Worm (Caenorhabditis elegans) whole organism, mixed stage, embryonic: ENCODE data around the gene C08F11.7.

Experiments
- M03D4.4 ChIP-seq: sonication (generic microtip); optimal IDR thresholded peaks from 2 replicates; lab custom pipeline; 2017; ENCODE audit warnings: mild to moderate bottlenecking, missing genetic modification characterization, missing compliant biosample characterization
- bed-3 ChIP-seq: fragments of 200-800 bp; sonication (Bioruptor generic); optimal IDR thresholded peaks from 3 replicates; lab custom pipeline; 2018; ENCODE audit warnings: mild to moderate bottlenecking, missing genetic modification characterization, moderate library complexity, missing compliant biosample characterization
- blmp-1 ChIP-seq: fragments of 150-350 bp; optimal IDR thresholded peaks from 2 replicates; lab custom pipeline; 2014; ENCODE audit warnings: missing biosample characterization, missing genetic modification characterization
- ceh-39 ChIP-seq: fragments of 150-350 bp; optimal IDR thresholded peaks from 2 replicates; lab custom pipeline; 2014; ENCODE audit warnings: missing biosample characterization, missing genetic modification characterization
- ceh-43 ChIP-seq: fragments of 200-800 bp; sonication (Bioruptor generic); optimal IDR thresholded peaks from 2 replicates; lab custom pipeline; 2018; ENCODE audit warnings: mild to moderate bottlenecking, missing genetic modification characterization, moderate library complexity, missing compliant biosample characterization
- ceh-83 ChIP-seq: fragments of 200-800 bp; sonication (Bioruptor generic); optimal IDR thresholded peaks from 2 replicates; lab custom pipeline; 2018; ENCODE audit warnings: mild to moderate bottlenecking, missing genetic modification characterization, missing compliant biosample characterization
- ces-1 ChIP-seq: fragments of 150-350 bp; optimal IDR thresholded peaks from 2 replicates; lab custom pipeline; 2014; ENCODE audit warnings: missing biosample characterization, missing genetic modification reagents, missing genetic modification characterization
- cnd-1 ChIP-seq: fragments of 200-800 bp; sonication (Bioruptor generic); optimal IDR thresholded peaks from 2 replicates; lab custom pipeline; 2018; ENCODE audit warnings: mild to moderate bottlenecking, missing genetic modification characterization, missing compliant biosample characterization
- drap-1 ChIP-seq: fragments of 200-800 bp; sonication (Bioruptor generic); optimal IDR thresholded peaks from 3 replicates; lab custom pipeline; 2018; ENCODE audit warnings: mild to moderate bottlenecking, missing genetic modification characterization, missing compliant biosample characterization
- elt-1 ChIP-seq: sonication (generic microtip); optimal IDR thresholded peaks from 2 replicates; lab custom pipeline; 2017; ENCODE audit warnings: missing genetic modification characterization, mild to moderate bottlenecking, missing compliant biosample characterization, antibody characterized with exemption, moderate library complexity, borderline replicate concordance; ENCODE audit not compliant: insufficient read depth
- elt-3 ChIP-seq: fragments of 150-350 bp; optimal IDR thresholded peaks from 2 replicates; lab custom pipeline; 2014; ENCODE audit warnings: missing biosample characterization, missing genetic modification characterization
- ham-2 ChIP-seq: fragments of 200-800 bp; sonication (Bioruptor generic); optimal IDR thresholded peaks from 2 replicates; lab custom pipeline; 2018; ENCODE audit warnings: mild to moderate bottlenecking, missing genetic modification characterization, missing compliant biosample characterization
- hlh-1 ChIP-seq: fragments of 150-350 bp; optimal IDR thresholded peaks from 2 replicates; lab custom pipeline; 2014; ENCODE audit warnings: missing biosample characterization, missing genetic modification reagents, missing genetic modification characterization
- lin-13 ChIP-seq: fragments of 150-350 bp; optimal IDR thresholded peaks from 2 replicates; lab custom pipeline; 2014; ENCODE audit warnings: missing biosample characterization, missing genetic modification characterization
- lin-32 ChIP-seq: fragments of 200-800 bp; sonication (Bioruptor generic); optimal IDR thresholded peaks from 2 replicates; lab custom pipeline; 2018; ENCODE audit warnings: mild to moderate bottlenecking, missing genetic modification characterization, missing compliant biosample characterization
- lsy-2 ChIP-seq: fragments of 150-350 bp; optimal IDR thresholded peaks from 2 replicates; lab custom pipeline; 2014; ENCODE audit warnings: missing biosample characterization, missing genetic modification characterization
- mab-5 ChIP-seq: fragments of 150-350 bp; optimal IDR thresholded peaks from 2 replicates; lab custom pipeline; 2014; ENCODE audit warnings: missing biosample characterization, missing genetic modification characterization
- mep-1 ChIP-seq: fragments of 150-350 bp; optimal IDR thresholded peaks from 2 replicates; lab custom pipeline; 2017; ENCODE audit warnings: missing biosample characterization, missing genetic modification reagents, missing genetic modification characterization, inconsistent platforms
- mls-2 ChIP-seq: sonication (generic microtip); optimal IDR thresholded peaks from 2 replicates; lab custom pipeline; 2016; ENCODE audit warnings: mild to moderate bottlenecking, missing genetic modification characterization, moderate library complexity, missing compliant biosample characterization
- nhr-12 ChIP-seq: fragments of 150-350 bp; optimal IDR thresholded peaks from 2 replicates; lab custom pipeline; 2014; ENCODE audit warnings: missing biosample characterization, missing genetic modification characterization
- nhr-2 ChIP-seq: fragments of 150-350 bp; optimal IDR thresholded peaks from 2 replicates; lab custom pipeline; 2014; ENCODE audit warnings: missing biosample characterization, missing genetic modification characterization
- nhr-237 ChIP-seq: fragments of 150-350 bp; optimal IDR thresholded peaks from 2 replicates; lab custom pipeline; 2014; ENCODE audit warnings: missing biosample characterization, missing genetic modification characterization
- nhr-28 ChIP-seq: fragments of 150-350 bp; optimal IDR thresholded peaks from 2 replicates; lab custom pipeline; 2014; ENCODE audit warnings: missing biosample characterization, missing genetic modification characterization
- pha-4 ChIP-seq: fragments of 150-350 bp; optimal IDR thresholded peaks from 2 replicates; lab custom pipeline; 2018; ENCODE audit warnings: missing biosample characterization, missing genetic modification reagents, missing genetic modification characterization
- sem-2 ChIP-seq: fragments of 200-800 bp; sonication (Bioruptor generic); optimal IDR thresholded peaks from 2 replicates; lab custom pipeline; 2018; ENCODE audit warnings: mild to moderate bottlenecking, missing genetic modification characterization, missing compliant biosample characterization
- sptf-1 ChIP-seq: sonication (generic microtip); optimal IDR thresholded peaks from 2 replicates; lab custom pipeline; 2017; ENCODE audit warnings: mild to moderate bottlenecking, missing genetic modification characterization, moderate library complexity, missing compliant biosample characterization
- unc-120 ChIP-seq: sonication (generic microtip); optimal IDR thresholded peaks from 2 replicates; lab custom pipeline; 2017; ENCODE audit warnings: missing genetic modification characterization, missing compliant biosample characterization; ENCODE audit not compliant: poor library complexity, severe bottlenecking
- unc-39 ChIP-seq: fragments of 150-350 bp; optimal IDR thresholded peaks from 2 replicates; lab custom pipeline; 2014; ENCODE audit warnings: missing biosample characterization, missing genetic modification characterization
- zip-8 ChIP-seq: fragments of 150-350 bp; optimal IDR thresholded peaks from 2 replicates; lab custom pipeline; 2014; ENCODE audit warnings: missing biosample characterization, missing genetic modification characterization
- ztf-11 ChIP-seq: fragments of 150-350 bp; optimal IDR thresholded peaks from 2 replicates; lab custom pipeline; 2014; ENCODE audit warnings: missing biosample characterization, missing genetic modification characterization

C08F11.7 gene

DNA sequence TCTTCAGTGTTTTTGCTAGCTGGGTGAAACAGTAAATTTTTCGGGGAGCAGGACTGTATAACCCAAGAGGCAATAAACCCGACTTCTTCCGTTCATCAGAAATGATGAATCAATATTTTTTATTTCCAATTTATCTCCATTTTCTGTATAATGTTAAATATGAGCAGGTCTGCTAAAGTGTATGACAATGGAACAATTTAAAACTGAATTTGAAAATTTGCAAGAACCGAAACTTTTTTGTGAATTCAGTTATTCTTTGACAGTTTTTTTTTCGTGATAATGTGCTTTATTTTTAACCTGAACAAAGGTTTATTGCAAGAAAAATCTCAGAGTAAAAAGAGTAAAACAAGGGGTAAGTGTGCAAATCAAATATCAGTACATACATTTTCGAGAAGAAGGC lies 28.0 kb downstream of the C08F11.7 start:
- TF ChIP-seq M03D4.4 (tag; lab: Kevin White, UChicago), result no peak
- TF ChIP-seq nhr-2 (tag; lab: Kevin White, UChicago), result no peak
- TF ChIP-seq unc-120 (tag; lab: Kevin White, UChicago), result no peak
- no peak for TF ChIP-seq cnd-1 (tag; lab: Kevin White, UChicago)
- TF ChIP-seq lin-32 (GFP tag; lab: Kevin White, UChicago), result no peak
- TF ChIP-seq ham-2 (GFP tag; lab: Kevin White, UChicago), result no peak
- no peak for TF ChIP-seq zip-8 (tag; lab: Kevin White, UChicago)
- no peak for TF ChIP-seq ceh-39
- no peak for TF ChIP-seq mls-2 (tag; lab: Kevin White, UChicago)
- no peak for TF ChIP-seq nhr-237 (tag; lab: Kevin White, UChicago)
- TF ChIP-seq lsy-2 (tag; lab: Kevin White, UChicago), result no peak
- TF ChIP-seq lin-13 (tag; lab: Kevin White, UChicago), result no peak

ce11 chrIV:13666849-13667430 lies 29.9 kb downstream of the C08F11.7 start, which contains the start of gene fbxa-215:
TSS of gene fbxa-215 (minus strand) at chrIV:13666909.
- TF ChIP-seq sptf-1 (tag; lab: Kevin White, UChicago), result no peak
- no peak for TF ChIP-seq lsy-2 (tag; lab: Kevin White, UChicago)
- TF ChIP-seq unc-39 (tag; lab: Kevin White, UChicago), result no peak
- TF ChIP-seq bed-3 (GFP tag; lab: Kevin White, UChicago), result no peak

DNA sequence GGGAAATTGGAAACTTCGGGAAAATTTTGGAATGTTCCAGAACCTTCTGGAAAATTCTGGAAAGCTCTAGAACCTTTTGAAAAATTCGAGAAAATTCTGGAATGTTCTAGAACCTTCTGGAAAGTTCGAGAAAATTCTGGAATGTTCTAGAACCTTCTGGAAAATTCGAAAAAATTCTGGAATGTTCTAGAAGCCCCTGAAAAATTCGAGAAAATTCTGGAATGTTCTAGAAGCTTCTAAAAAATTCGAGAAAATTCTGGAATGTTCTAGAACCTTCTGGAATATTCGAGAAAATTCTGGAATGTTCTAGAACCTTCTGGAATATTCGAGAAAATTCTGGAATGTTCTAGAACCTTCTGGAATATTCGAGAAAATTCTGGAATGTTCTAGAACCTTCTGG lies 30.9 kb downstream of the C08F11.7 start:
- peak; percentile 61 for TF ChIP-seq ceh-83 (GFP tag; lab: Kevin White, UChicago)

DNA sequence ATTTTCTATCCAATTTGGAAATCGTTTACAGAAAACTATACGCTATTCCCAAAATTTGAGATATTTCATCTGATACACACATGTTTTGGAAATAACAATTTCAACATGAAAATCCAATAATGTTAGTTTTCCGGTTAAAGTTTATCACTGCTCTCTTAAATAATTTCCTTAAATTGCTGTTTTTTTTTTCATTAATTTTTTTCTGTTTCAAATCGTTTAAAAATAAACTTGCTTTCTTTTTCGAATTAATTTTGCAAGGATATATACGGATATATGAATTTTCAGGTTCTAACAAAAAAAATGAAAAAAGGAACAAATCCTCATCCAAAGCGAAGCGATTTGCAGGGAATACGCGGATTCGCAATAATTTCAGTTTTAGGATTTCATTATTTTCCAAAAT lies 36.4 kb downstream of the C08F11.7 start, which contains the start of gene oac-48:
Gene oac-48 (plus strand): TSS at position 301 of the 400 bp plus-strand sequence.
- TF ChIP-seq hlh-1, result no peak
- TF ChIP-seq bed-3 (GFP tag; lab: Kevin White, UChicago), result no peak
- no peak for TF ChIP-seq ham-2 (GFP tag; lab: Kevin White, UChicago)

ce11 chrIV:13678649-13679048 lies 41.6 kb downstream of the C08F11.7 start, which contains the start of gene srlf-26:
TSS of gene srlf-26 (plus strand) at chrIV:13678949.
- TF ChIP-seq hlh-1 (no peak), cnd-1 (tag; lab: Kevin White, UChicago) (no peak), nhr-12 (tag; lab: Kevin White, UChicago) (no peak), mep-1 (no peak), unc-39 (tag; lab: Kevin White, UChicago) (no peak), mls-2 (tag; lab: Kevin White, UChicago) (no peak), zip-8 (tag; lab: Kevin White, UChicago) (no peak), unc-120 (tag; lab: Kevin White, UChicago) (no peak), drap-1 (no peak), elt-3 (tag; lab: Kevin White, UChicago) (no peak), nhr-28 (no peak), elt-1 (tag; lab: Kevin White, UChicago) (no peak), M03D4.4 (tag; lab: Kevin White, UChicago) (no peak), mab-5 (tag; lab: Kevin White, UChicago) (no peak), lsy-2 (tag; lab: Kevin White, UChicago) (no peak), sem-2 (no peak), nhr-237 (tag; lab: Kevin White, UChicago) (no peak), ces-1 (no peak), ceh-43 (no peak)

- TF ChIP-seq hlh-1 (no peak), mep-1 (no peak), pha-4 (no peak), blmp-1 (tag; lab: Kevin White, UChicago) (no peak), sptf-1 (tag; lab: Kevin White, UChicago) (no peak), ztf-11 (tag; lab: Kevin White, UChicago) (no peak), unc-39 (tag; lab: Kevin White, UChicago) (no peak), unc-120 (tag; lab: Kevin White, UChicago) (no peak), nhr-2 (tag; lab: Kevin White, UChicago) (no peak)
These were observed 42.4 kb downstream of the C08F11.7 start for ce11 chrIV:13679495-13679894.
